Worm (Caenorhabditis elegans): ENCODE data around the gene ZC190.10.

ce11 chrV:8671568-8672123, 24.5 kb downstream of the ZC190.10 start:
- TF ChIP-seq aly-2 (tag; optimal IDR thresholded peaks at IDR 0.05) (peak; percentile 73), lsy-2 (tag; optimal IDR thresholded peaks at IDR 0.05) (no peak), elt-3 (tag; optimal IDR thresholded peaks at IDR 0.05) (no peak), nhr-76 (tag; optimal IDR thresholded peaks at IDR 0.05) (no peak), ces-1 (GFP tag; optimal IDR thresholded peaks at IDR 0.05) (no peak)
